Worm (Caenorhabditis elegans): ENCODE measurements around the gene F18E3.10.

F18E3.10 gene

DNA sequence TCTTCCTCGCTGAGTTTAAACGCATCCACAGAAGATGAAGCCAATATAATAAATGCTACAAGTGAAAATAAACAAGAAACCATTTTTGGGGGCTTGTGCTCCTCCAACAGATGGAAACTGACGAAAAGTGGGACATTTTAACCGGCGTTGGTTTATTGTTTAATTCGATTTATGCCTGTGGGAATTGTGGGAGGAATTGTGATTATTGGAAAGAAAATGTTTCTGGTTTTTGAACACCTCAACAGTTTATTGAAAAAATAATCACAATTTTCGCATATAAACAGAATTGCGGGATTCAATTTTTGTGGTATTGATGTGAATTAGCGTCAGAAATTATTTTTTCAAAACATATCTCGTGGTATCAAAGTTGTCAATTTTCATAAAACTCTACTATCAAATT is 30.0 kb upstream of the F18E3.10 start, which contains the start of gene try-8:
Gene try-8, minus strand, starts transcription at position 101 of the 400 bp plus-strand sequence.
- no peak for TF ChIP-seq lir-1 (GFP tag; conservative IDR thresholded peaks at IDR 0.05)
- no peak for TF ChIP-seq madf-3 (GFP tag; IDR thresholded peaks at IDR 0.05)
- TF ChIP-seq nhr-179 (tag; optimal IDR thresholded peaks at IDR 0.05): no peak
- TF ChIP-seq F57A8.1 (GFP tag; optimal IDR thresholded peaks at IDR 0.05): no peak
- no peak for TF ChIP-seq rcor-1 (GFP tag; IDR thresholded peaks at IDR 0.05)
- TF ChIP-seq snpc-4 (GFP tag; optimal IDR thresholded peaks at IDR 0.05): no peak
- TF ChIP-seq snpc-4 (tag; optimal IDR thresholded peaks at IDR 0.05): no peak
- TF ChIP-seq egl-18 (GFP tag; IDR thresholded peaks at IDR 0.05): no peak
- no peak for TF ChIP-seq tlf-1 (GFP tag; optimal IDR thresholded peaks at IDR 0.05)
- TF ChIP-seq ZK185.1 (tag; optimal IDR thresholded peaks at IDR 0.05; ENCODE audit: poor library complexity, severe bottlenecking): no peak
- no peak for TF ChIP-seq lag-1 (GFP tag; IDR thresholded peaks at IDR 0.05)
- TF ChIP-seq nhr-90 (tag; optimal IDR thresholded peaks at IDR 0.05): no peak
- no peak for TF ChIP-seq madf-10 (tag; optimal IDR thresholded peaks at IDR 0.05)
- no peak for TF ChIP-seq akir-1 (GFP tag; optimal IDR thresholded peaks at IDR 0.05)

DNA sequence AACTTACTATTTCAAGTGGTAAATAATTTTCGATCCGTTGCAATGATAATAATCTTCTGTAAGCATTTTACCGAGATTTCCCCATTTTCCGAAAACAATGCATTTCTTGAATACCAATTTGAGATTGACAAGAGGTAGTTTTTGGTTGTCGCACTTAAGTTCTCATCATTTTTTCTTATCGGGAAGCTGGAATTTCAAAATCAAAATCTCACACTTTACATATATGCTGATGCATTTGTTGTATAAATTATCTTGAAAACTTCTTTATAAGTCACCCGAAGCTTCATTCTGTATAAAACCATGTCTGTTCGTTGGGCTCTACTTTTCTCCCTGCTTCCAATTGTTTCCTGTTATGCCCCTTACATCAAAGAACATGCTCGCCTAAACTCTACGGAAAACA is 27.2 kb upstream of the F18E3.10 start, which contains the start of gene try-11:
Gene try-11, plus strand, starts transcription at position 301 of the 400 bp plus-strand sequence.
- TF ChIP-seq madf-8 (GFP tag; conservative IDR thresholded peaks at IDR 0.05) (no peak), Y53F4B.3 (GFP tag; IDR thresholded peaks at IDR 0.05) (no peak), C06A6.2 (GFP tag; conservative IDR thresholded peaks at IDR 0.05) (no peak), athp-1 (tag; optimal IDR thresholded peaks at IDR 0.05) (no peak), efl-1 (GFP tag; optimal IDR thresholded peaks at IDR 0.05) (no peak), hmg-20 (GFP tag; IDR thresholded peaks at IDR 0.05) (no peak), zim-3 (tag; optimal IDR thresholded peaks at IDR 0.05) (no peak), somi-1 (GFP tag; optimal IDR thresholded peaks at IDR 0.05) (no peak), attf-3 (GFP tag; conservative IDR thresholded peaks at IDR 0.05) (no peak), dpff-1 (tag; optimal IDR thresholded peaks at IDR 0.05) (no peak)

DNA sequence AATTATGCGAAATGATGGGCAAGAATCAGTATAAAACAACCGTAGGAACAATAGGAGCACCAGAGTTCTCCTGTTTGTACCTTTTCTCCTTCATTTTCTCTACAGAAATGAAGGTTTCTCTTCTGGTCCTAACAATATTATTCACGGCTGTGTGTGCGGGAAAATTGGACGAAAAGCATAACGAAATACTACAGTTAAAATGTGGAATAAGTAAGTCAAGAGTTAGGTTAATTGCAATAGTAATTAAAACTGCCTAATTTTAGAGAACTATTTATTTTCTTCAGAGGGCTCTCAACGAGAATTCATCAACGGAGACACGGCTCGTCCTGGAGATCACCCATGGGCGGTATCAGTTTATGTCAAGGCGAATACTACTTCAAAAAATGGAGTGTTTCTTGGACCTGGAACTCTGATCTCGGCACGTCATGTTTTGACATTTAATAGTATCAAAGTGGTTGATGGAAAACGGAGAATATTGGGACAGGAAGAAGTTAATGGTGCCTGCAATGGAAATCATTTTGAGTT is 25.1 kb upstream of the F18E3.10 start, which contains the start of gene try-12:
Gene try-12, plus strand, starts transcription at position 51 of the 525 bp plus-strand sequence.
- no peak for TF ChIP-seq bed-1 (GFP tag; IDR thresholded peaks at IDR 0.05)
- no peak for TF ChIP-seq attf-3 (GFP tag; conservative IDR thresholded peaks at IDR 0.05)
- TF ChIP-seq ztf-26 (tag; optimal IDR thresholded peaks at IDR 0.05): no peak
- no peak for TF ChIP-seq T07F8.4 (tag; optimal IDR thresholded peaks at IDR 0.05)
- TF ChIP-seq ztf-6 (GFP tag; IDR thresholded peaks at IDR 0.05): no peak
- no peak for TF ChIP-seq F33H1.4 (GFP tag; IDR thresholded peaks at IDR 0.05)
- no peak for TF ChIP-seq ekl-4 (GFP tag; IDR thresholded peaks at IDR 0.05)
- TF ChIP-seq ceh-58 (GFP tag; IDR thresholded peaks at IDR 0.05): no peak
- no peak for TF ChIP-seq cebp-2 (GFP tag; IDR thresholded peaks at IDR 0.05)
- no peak for TF ChIP-seq ztf-25 (GFP tag; IDR thresholded peaks at IDR 0.05)
- no peak for TF ChIP-seq B0336.3 (GFP tag; IDR thresholded peaks at IDR 0.05)
- no peak for TF ChIP-seq D2030.7 (GFP tag; IDR thresholded peaks at IDR 0.05)
- no peak for TF ChIP-seq rec-8 (tag; optimal IDR thresholded peaks at IDR 0.05)
- no peak for TF ChIP-seq F49E8.2 (tag; optimal IDR thresholded peaks at IDR 0.05; ENCODE audit: insufficient read depth)
- no peak for TF ChIP-seq sea-2 (GFP tag; IDR thresholded peaks at IDR 0.05)
- TF ChIP-seq nhr-80 (tag; optimal IDR thresholded peaks at IDR 0.05): no peak
- no peak for TF ChIP-seq zim-3 (tag; optimal IDR thresholded peaks at IDR 0.05)
- TF ChIP-seq Y56A3A.18 (GFP tag; IDR thresholded peaks at IDR 0.05): no peak
- TF ChIP-seq C17E4.6 (GFP tag; IDR thresholded peaks at IDR 0.05): no peak
